Fruit fly (Drosophila melanogaster) whole organism, embryonic: Measurements from ENCODE around the gene east.
A peak's percentile ranks its signal among the peaks of the same experiment; 100 is the strongest.

Experiments
- BtbVII ChIP-seq: fragments of 200-800 bp; sonication (Bioruptor generic); optimal IDR thresholded peaks from 3 replicates; lab custom pipeline; 2017; ENCODE audit warnings: missing biosample characterization, mild to moderate bottlenecking, missing genetic modification characterization
- CG10267 ChIP-seq: fragments of 200-800 bp; sonication (Bioruptor generic); optimal IDR thresholded peaks from 2 replicates; lab custom pipeline; 2018; ENCODE audit warnings: missing biosample characterization, mild to moderate bottlenecking, missing genetic modification characterization, moderate library complexity
- CG10274 ChIP-seq: fragments of 200-800 bp; sonication (Bioruptor generic); optimal IDR thresholded peaks from 3 replicates; lab custom pipeline; 2017; ENCODE audit warnings: missing biosample characterization, mild to moderate bottlenecking, missing genetic modification characterization
- CG10543 ChIP-seq: fragments of 200-800 bp; sonication (Bioruptor generic); optimal IDR thresholded peaks from 3 replicates; lab custom pipeline; 2017; ENCODE audit warnings: missing biosample characterization, mild to moderate bottlenecking, missing genetic modification characterization, moderate library complexity
- CG12391 ChIP-seq: fragments of 200-800 bp; sonication (Bioruptor generic); optimal IDR thresholded peaks from 3 replicates; lab custom pipeline; 2018; ENCODE audit warnings: missing biosample characterization, mild to moderate bottlenecking, missing genetic modification characterization, moderate library complexity
- CG12769 ChIP-seq: fragments of 200-800 bp; sonication (Bioruptor generic); optimal IDR thresholded peaks from 2 replicates; lab custom pipeline; 2019; ENCODE audit warnings: missing biosample characterization, mild to moderate bottlenecking, missing genetic modification characterization, moderate library complexity
- CG13296 ChIP-seq: fragments of 200-800 bp; sonication (Bioruptor generic); optimal IDR thresholded peaks from 3 replicates; lab custom pipeline; 2018; ENCODE audit warnings: missing biosample characterization, mild to moderate bottlenecking, missing genetic modification characterization
- CG17912 ChIP-seq: fragments of 200-800 bp; sonication (Bioruptor generic); optimal IDR thresholded peaks from 2 replicates; lab custom pipeline; 2018; ENCODE audit warnings: missing biosample characterization, mild to moderate bottlenecking, missing genetic modification characterization
- CG31388 ChIP-seq: fragments of 200-800 bp; sonication (Bioruptor generic); optimal IDR thresholded peaks from 2 replicates; lab custom pipeline; 2016; ENCODE audit warnings: missing biosample characterization, missing genetic modification characterization
- CG31441 ChIP-seq: fragments of 200-800 bp; sonication (Bioruptor generic); IDR thresholded peaks from 2 replicates; pipeline ENCODE4 v1.3.6; 2022; ENCODE audit warnings: missing biosample characterization, missing genetic modification characterization
- CG3407 ChIP-seq: fragments of 200-800 bp; sonication (Bioruptor generic); optimal IDR thresholded peaks from 2 replicates; lab custom pipeline; 2018; ENCODE audit warnings: missing biosample characterization, mild to moderate bottlenecking, missing genetic modification characterization
- CG4707 ChIP-seq: fragments of 200-800 bp; sonication (Bioruptor generic); optimal IDR thresholded peaks from 2 replicates; lab custom pipeline; 2018; ENCODE audit warnings: missing biosample characterization, mild to moderate bottlenecking, missing genetic modification characterization, moderate library complexity
- CG7556 ChIP-seq: fragments of 200-800 bp; sonication (Bioruptor generic); optimal IDR thresholded peaks from 2 replicates; lab custom pipeline; 2017; ENCODE audit warnings: missing biosample characterization, mild to moderate bottlenecking, missing genetic modification characterization
- CG8290 ChIP-seq, 3 experiments: fragments of 200-800 bp; sonication (Bioruptor generic); optimal IDR thresholded peaks; 2 replicates each; lab custom pipeline; 2016 to 2019; ENCODE audit warnings: missing biosample characterization in 3 of 3, missing genetic modification characterization in 3 of 3, mild to moderate bottlenecking in 2 of 3, moderate library complexity in 1 of 3
- CG8359 ChIP-seq: fragments of 200-800 bp; sonication (Bioruptor generic); optimal IDR thresholded peaks from 2 replicates; lab custom pipeline; 2017; ENCODE audit warnings: missing biosample characterization, mild to moderate bottlenecking, missing genetic modification characterization, borderline replicate concordance
- CG8388 ChIP-seq: fragments of 200-800 bp; sonication (Bioruptor generic); optimal IDR thresholded peaks from 2 replicates; lab custom pipeline; 2019; ENCODE audit warnings: missing biosample characterization, mild to moderate bottlenecking, missing genetic modification characterization, moderate library complexity
- CG8924 ChIP-seq: fragments of 200-800 bp; optimal IDR thresholded peaks from 3 replicates; lab custom pipeline; 2019; ENCODE audit warnings: missing biosample characterization, mild to moderate bottlenecking, missing genetic modification characterization, moderate library complexity
- CoRest ChIP-seq: fragments of 200-800 bp; sonication (Bioruptor generic); optimal IDR thresholded peaks from 3 replicates; lab custom pipeline; 2018; ENCODE audit warnings: missing biosample characterization, mild to moderate bottlenecking, missing genetic modification characterization, moderate library complexity
- D ChIP-seq, 2 experiments: fragments of 200-800 bp in 1 of 2; fragments of >200 bp in 1 of 2; sonication (Bioruptor generic) in 1 of 2; optimal IDR thresholded peaks; 2 replicates in 1 of 2; 3 replicates in 1 of 2; lab custom pipeline; 2017; ENCODE audit warnings: mild to moderate bottlenecking in 1 of 2, missing biosample characterization in 1 of 2, missing genetic modification characterization in 1 of 2, missing genetic modification reagents in 1 of 2
- Deaf1 ChIP-seq: fragments of 200-800 bp; optimal IDR thresholded peaks from 3 replicates; lab custom pipeline; 2019; ENCODE audit warnings: missing biosample characterization, mild to moderate bottlenecking, missing genetic modification characterization, moderate library complexity
- Dip3 ChIP-seq: fragments of 200-800 bp; sonication (Bioruptor generic); optimal IDR thresholded peaks from 3 replicates; lab custom pipeline; 2016; ENCODE audit warnings: missing biosample characterization, missing genetic modification characterization
- HHEX ChIP-seq: fragments of 200-800 bp; sonication (Bioruptor generic); optimal IDR thresholded peaks from 3 replicates; lab custom pipeline; 2017; ENCODE audit warnings: missing biosample characterization, mild to moderate bottlenecking, missing genetic modification characterization, missing genetic modification reagents
- Hmr ChIP-seq: fragments of 200-800 bp; sonication (Bioruptor generic); optimal IDR thresholded peaks from 3 replicates; lab custom pipeline; 2017; ENCODE audit warnings: mild to moderate bottlenecking, missing biosample characterization, missing genetic modification reagents, missing genetic modification characterization
- Hr78 ChIP-seq, 2 experiments: fragments of 200-800 bp in 1 of 2; fragments of >200 bp in 1 of 2; sonication (Bioruptor generic) in 1 of 2; optimal IDR thresholded peaks; 2 replicates each; lab custom pipeline; 2017 to 2019; ENCODE audit warnings: missing biosample characterization in 2 of 2, missing genetic modification characterization in 2 of 2, mild to moderate bottlenecking in 1 of 2, moderate library complexity in 1 of 2
- Lpt ChIP-seq: fragments of >200 bp; optimal IDR thresholded peaks from 2 replicates; lab custom pipeline; 2018; ENCODE audit warnings: missing biosample characterization, missing genetic modification characterization
- Meics ChIP-seq: fragments of 200-800 bp; sonication (Bioruptor generic); optimal IDR thresholded peaks from 2 replicates; lab custom pipeline; 2017; ENCODE audit warnings: missing biosample characterization, mild to moderate bottlenecking, missing genetic modification characterization
- Mes4 ChIP-seq: fragments of 200-800 bp; sonication (Bioruptor generic); optimal IDR thresholded peaks from 2 replicates; lab custom pipeline; 2016; ENCODE audit warnings: missing biosample characterization, missing genetic modification characterization
- Mrtf ChIP-seq: fragments of 200-800 bp; sonication (Bioruptor generic); IDR thresholded peaks from 3 replicates; pipeline ENCODE4 v1.3.6; 2022; ENCODE audit warnings: missing biosample characterization, missing genetic modification characterization
- NFAT ChIP-seq: fragments of 200-800 bp; sonication (Bioruptor generic); IDR thresholded peaks from 2 replicates; pipeline ENCODE4 v1.3.6; 2022; ENCODE audit warnings: missing biosample characterization, missing genetic modification characterization
- Nf-YB ChIP-seq: fragments of 200-800 bp; sonication (Bioruptor generic); optimal IDR thresholded peaks from 3 replicates; lab custom pipeline; 2019; ENCODE audit warnings: missing biosample characterization, mild to moderate bottlenecking, missing genetic modification characterization, moderate library complexity
- NfI ChIP-seq: fragments of 200-800 bp; sonication (Bioruptor generic); optimal IDR thresholded peaks from 3 replicates; lab custom pipeline; 2018; ENCODE audit warnings: missing biosample characterization, mild to moderate bottlenecking, missing genetic modification characterization, moderate library complexity
- Six4 ChIP-seq: fragments of 200-800 bp; sonication (Bioruptor generic); optimal IDR thresholded peaks from 2 replicates; lab custom pipeline; 2016; ENCODE audit warnings: missing biosample characterization, missing genetic modification characterization
- Spps ChIP-seq: fragments of 200-800 bp; sonication (Bioruptor generic); optimal IDR thresholded peaks from 2 replicates; lab custom pipeline; 2018; ENCODE audit warnings: missing biosample characterization, mild to moderate bottlenecking, missing genetic modification characterization
- chinmo ChIP-seq: fragments of 200-800 bp; sonication (Bioruptor generic); IDR thresholded peaks from 4 replicates; pipeline ENCODE4 v1.3.6; 2022; ENCODE audit warnings: missing biosample characterization, missing genetic modification characterization; ENCODE audit not compliant: partially characterized antibody
- crol ChIP-seq: fragments of 200-800 bp; sonication (Bioruptor generic); IDR thresholded peaks from 2 replicates; pipeline ENCODE4 v1.3.6; 2022; ENCODE audit warnings: missing biosample characterization, missing genetic modification characterization
- gcm ChIP-seq: fragments of 200-800 bp; sonication (Bioruptor generic); optimal IDR thresholded peaks from 2 replicates; lab custom pipeline; 2019; ENCODE audit warnings: missing biosample characterization, mild to moderate bottlenecking, missing genetic modification characterization, moderate library complexity
- h ChIP-seq: fragments of >200 bp; optimal IDR thresholded peaks from 2 replicates; lab custom pipeline; 2017
- her ChIP-seq: fragments of 200-800 bp; sonication (Bioruptor generic); optimal IDR thresholded peaks from 2 replicates; lab custom pipeline; 2016; ENCODE audit warnings: missing biosample characterization, missing genetic modification characterization
- lab ChIP-seq: fragments of 200-800 bp; sonication (Bioruptor generic); optimal IDR thresholded peaks from 3 replicates; lab custom pipeline; 2017; ENCODE audit warnings: missing biosample characterization, missing genetic modification characterization, mild to moderate bottlenecking, moderate library complexity, missing genetic modification reagents
- lbe ChIP-seq: fragments of 200-800 bp; sonication (Bioruptor generic); optimal IDR thresholded peaks from 2 replicates; lab custom pipeline; 2016; ENCODE audit warnings: missing biosample characterization, mild to moderate bottlenecking, missing genetic modification characterization
- pita ChIP-seq: fragments of 200-800 bp; sonication (Bioruptor generic); optimal IDR thresholded peaks from 2 replicates; lab custom pipeline; 2017; ENCODE audit warnings: missing biosample characterization, mild to moderate bottlenecking, missing genetic modification characterization
- slbo ChIP-seq: fragments of 200-800 bp; sonication (Bioruptor generic); IDR thresholded peaks from 2 replicates; pipeline ENCODE4 v1.3.6; 2022; ENCODE audit warnings: missing biosample characterization, missing genetic modification characterization
- slou ChIP-seq: fragments of 200-800 bp; sonication (Bioruptor generic); optimal IDR thresholded peaks from 3 replicates; lab custom pipeline; 2016; ENCODE audit warnings: missing biosample characterization, missing genetic modification characterization
- so ChIP-seq: fragments of 200-800 bp; sonication (Bioruptor generic); IDR thresholded peaks from 3 replicates; pipeline ENCODE4 v1.3.6; 2022; ENCODE audit warnings: missing biosample characterization, missing genetic modification characterization
- stc ChIP-seq: fragments of 200-800 bp; sonication (Bioruptor generic); IDR thresholded peaks from 2 replicates; pipeline ENCODE4 v1.3.6; 2022; ENCODE audit warnings: missing biosample characterization, missing genetic modification characterization
- sug ChIP-seq: fragments of 200-800 bp; optimal IDR thresholded peaks from 2 replicates; lab custom pipeline; 2019; ENCODE audit warnings: missing biosample characterization, mild to moderate bottlenecking, missing genetic modification characterization, moderate library complexity
- tna ChIP-seq: fragments of 200-800 bp; sonication (Bioruptor generic); IDR thresholded peaks from 2 replicates; pipeline ENCODE4 v1.3.6; 2022; ENCODE audit warnings: missing biosample characterization, missing genetic modification characterization; ENCODE audit not compliant: partially characterized antibody
- vfl ChIP-seq: fragments of 200-800 bp; sonication (Bioruptor generic); optimal IDR thresholded peaks from 2 replicates; lab custom pipeline; 2016; ENCODE audit warnings: missing biosample characterization, missing genetic modification characterization
- zfh1 ChIP-seq: fragments of 200-800 bp; sonication (Bioruptor generic); IDR thresholded peaks from 3 replicates; pipeline ENCODE4 v1.3.6; 2022; ENCODE audit warnings: missing biosample characterization, missing genetic modification characterization

Gene east

DNA sequence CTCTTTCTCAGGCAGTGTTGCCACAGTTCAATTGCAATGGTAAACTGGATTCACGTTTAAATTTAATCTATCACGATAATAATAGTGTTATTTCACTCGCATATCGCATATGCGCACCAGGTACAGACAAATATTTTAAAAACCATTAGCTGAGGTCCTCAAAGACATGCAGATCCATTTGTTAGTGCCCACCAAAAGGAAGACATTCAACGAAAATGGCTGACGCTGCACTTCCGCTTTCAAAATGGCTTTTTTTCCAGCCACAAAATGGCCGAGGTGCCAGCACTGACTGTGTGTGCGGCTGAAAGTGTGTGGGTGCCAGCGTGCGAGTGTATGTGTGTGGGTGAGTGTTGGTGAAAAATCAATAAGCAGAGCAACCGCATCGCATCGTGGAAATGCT, 50.5 kb downstream of the east start (continued):
- TF ChIP-seq D (optimal IDR thresholded peaks at IDR 0.05; lab: Kevin White, UChicago) (no peak), D (GFP tag; optimal IDR thresholded peaks at IDR 0.05; lab: Kevin White, UChicago) (peak; percentile 24), CG8924 (tag; lab: Kevin White, UChicago) (peak; percentile 40), BtbVII (peak; percentile 36), slou (GFP tag; lab: Kevin White, UChicago) (no peak), Dip3 (GFP tag; lab: Kevin White, UChicago) (no peak), CG13296 (GFP tag; lab: Kevin White, UChicago) (peak; percentile 43), Six4 (GFP tag; lab: Kevin White, UChicago) (peak; percentile 2), sug (tag; lab: Kevin White, UChicago) (peak; percentile 50), Meics (GFP tag; lab: Kevin White, UChicago) (peak; percentile 40), tna (GFP tag; lab: Robert Waterston, UW) (no peak), chinmo (GFP tag; lab: Robert Waterston, UW) (0 out of 4 replicates have a peak, but pooled peaks have one; percentile 46), CG7556 (peak; percentile 40), CG4707 (peak; percentile 8), Spps (no peak), so (GFP tag; lab: Robert Waterston, UW) (0 out of 3 replicates have a peak, but pooled peaks have one; percentile 46), Lpt (GFP tag; lab: Kevin White, UChicago) (no peak), gcm (peak; percentile 38), Mrtf (GFP tag; lab: Robert Waterston, UW) (0 out of 3 replicates have a peak, but pooled peaks have one; percentile 17), Hmr (peak; percentile 44), Nf-YB (GFP tag; lab: Kevin White, UChicago) (peak; percentile 18), h (lab: Kevin White, UChicago) (no peak), CG10274 (GFP tag; lab: Kevin White, UChicago) (peak; percentile 8), CG17912 (peak; percentile 12), CG10267 (tag; lab: Kevin White, UChicago) (peak; percentile 40), vfl (GFP tag; lab: Kevin White, UChicago) (no peak), lbe (no peak), CoRest (tag; lab: Kevin White, UChicago) (peak; percentile 65), HHEX (GFP tag; lab: Kevin White, UChicago) (peak; percentile 31), slbo (GFP tag; lab: Robert Waterston, UW) (peak; percentile 35; the same call in 1 of the 2 replicates), CG31388 (GFP tag; lab: Kevin White, UChicago) (no peak), CG8290 (GFP tag; optimal IDR thresholded peaks at IDR 0.05; lab: Kevin White, UChicago) (no peak), CG8290 (tag; optimal IDR thresholded peaks at IDR 0.05; lab: Kevin White, UChicago) (peak; percentile 21 to 53), stc (GFP tag; lab: Robert Waterston, UW) (0 out of 2 replicates have a peak, but pooled peaks have one; percentile 19), her (GFP tag; lab: Kevin White, UChicago) (no peak), CG31441 (GFP tag; lab: Robert Waterston, UW) (peak; percentile 55), CG10543 (peak; percentile 39), Mes4 (GFP tag; lab: Kevin White, UChicago) (peak; percentile 18), lab (GFP tag; lab: Kevin White, UChicago) (peak; percentile 35), CG12769 (tag; lab: Kevin White, UChicago) (no peak), NFAT (GFP tag; lab: Robert Waterston, UW) (no peak), CG12391 (peak; percentile 52), CG8388 (GFP tag; lab: Kevin White, UChicago) (peak; percentile 23), Deaf1 (tag; lab: Kevin White, UChicago) (peak; percentile 66), CG3407 (peak; percentile 19), CG8359 (GFP tag; lab: Kevin White, UChicago) (peak; percentile 8), pita (GFP tag; lab: Kevin White, UChicago) (no peak), zfh1 (peak; percentile 39; the same call in 1 of the 3 replicates), crol (GFP tag; lab: Robert Waterston, UW) (no peak), NfI (GFP tag; lab: Kevin White, UChicago) (peak; percentile 54), Hr78 (GFP tag; optimal IDR thresholded peaks at IDR 0.05; lab: Kevin White, UChicago) (peak in 1 of 2 experiments; percentile 18)
